Worm (Caenorhabditis elegans): ENCODE measurements around the gene str-163.

Gene str-163

DNA sequence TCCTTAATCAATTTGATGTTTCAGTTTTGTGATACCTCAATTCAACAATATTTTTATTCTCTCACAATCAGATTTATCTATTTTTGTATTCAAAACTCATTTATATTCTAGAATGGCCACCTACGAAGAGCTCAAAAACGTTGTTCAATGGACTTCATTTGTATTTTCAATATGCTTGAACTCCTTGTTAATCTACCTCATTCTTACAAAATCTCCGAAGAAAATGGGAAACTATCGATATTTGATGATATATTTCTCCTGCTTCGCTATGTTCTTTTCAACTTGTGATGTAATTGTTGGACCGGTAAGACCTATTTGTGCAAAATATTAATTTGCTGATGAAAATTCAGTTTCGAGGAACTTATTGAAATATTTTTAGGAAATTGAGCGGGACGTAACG is 6.6 kb downstream of the str-163 start, which contains the start of gene str-164:
Gene str-164 (plus strand): TSS at position 113 of the 400 bp plus-strand sequence.
- TF ChIP-seq fkh-6 (tag; optimal IDR thresholded peaks at IDR 0.05) (no peak), unc-3 (GFP tag; conservative IDR thresholded peaks at IDR 0.05) (no peak), unc-3 (tag; optimal IDR thresholded peaks at IDR 0.05) (no peak), madf-2 (tag; optimal IDR thresholded peaks at IDR 0.05) (no peak), hlh-13 (GFP tag; optimal IDR thresholded peaks at IDR 0.05) (no peak), ceh-22 (tag; optimal IDR thresholded peaks at IDR 0.05) (no peak), npax-4 (tag; optimal IDR thresholded peaks at IDR 0.05) (no peak), fax-1 (tag; optimal IDR thresholded peaks at IDR 0.05) (no peak), ceh-30 (tag; optimal IDR thresholded peaks at IDR 0.05) (no peak), che-1 (tag; optimal IDR thresholded peaks at IDR 0.05) (no peak), C38D4.7 (GFP tag; optimal IDR thresholded peaks at IDR 0.05) (no peak), elt-4 (tag; optimal IDR thresholded peaks at IDR 0.05) (no peak), K09A11.1 (tag; optimal IDR thresholded peaks at IDR 0.05; ENCODE audit: insufficient read depth) (no peak), pros-1 (tag; optimal IDR thresholded peaks at IDR 0.05) (no peak), ztf-16 (tag; optimal IDR thresholded peaks at IDR 0.05) (no peak), dmd-4 (tag; optimal IDR thresholded peaks at IDR 0.05; ENCODE audit: borderline replicate concordance) (no peak), nfya-1 (tag; optimal IDR thresholded peaks at IDR 0.05) (no peak), pag-3 (tag; optimal IDR thresholded peaks at IDR 0.05; ENCODE audit: borderline replicate concordance) (no peak), hlh-15 (tag; optimal IDR thresholded peaks at IDR 0.05) (no peak)

DNA sequence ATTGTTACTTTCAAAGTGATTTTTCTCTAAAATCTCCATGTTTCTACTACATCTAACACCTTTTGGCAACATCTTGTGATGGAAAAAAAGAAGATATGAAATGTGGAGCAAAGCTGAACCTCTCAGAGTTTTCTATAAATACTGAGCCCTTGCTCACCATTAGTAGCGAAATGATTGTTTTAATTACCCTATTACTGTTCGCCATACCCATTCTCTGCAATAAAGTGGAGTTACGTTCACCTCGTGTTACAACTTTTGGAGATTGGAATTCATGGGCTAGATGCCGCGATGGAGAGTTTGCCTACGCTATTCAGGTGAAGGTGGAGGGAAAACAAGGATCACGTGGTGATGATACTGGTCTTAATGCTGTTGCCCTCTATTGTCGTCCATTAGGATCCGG is 9.8 kb downstream of the str-163 start, which contains the start of gene txt-3:
Gene txt-3 (plus strand): TSS at position 125 of the 400 bp plus-strand sequence.
- TF ChIP-seq K09A11.1 (tag; optimal IDR thresholded peaks at IDR 0.05; ENCODE audit: insufficient read depth), result no peak
- TF ChIP-seq dmd-4 (tag; optimal IDR thresholded peaks at IDR 0.05; ENCODE audit: borderline replicate concordance), result no peak
- no peak for TF ChIP-seq che-1 (tag; optimal IDR thresholded peaks at IDR 0.05)
- no peak for TF ChIP-seq ceh-34 (tag; optimal IDR thresholded peaks at IDR 0.05)
- no peak for TF ChIP-seq pha-2 (tag; optimal IDR thresholded peaks at IDR 0.05)
- TF ChIP-seq ceh-31 (tag; optimal IDR thresholded peaks at IDR 0.05), result no peak
- no peak for TF ChIP-seq elt-2 (tag; optimal IDR thresholded peaks at IDR 0.05)
- no peak for TF ChIP-seq unc-55 (GFP tag; optimal IDR thresholded peaks at IDR 0.05)
- no peak for TF ChIP-seq mec-3 (tag; optimal IDR thresholded peaks at IDR 0.05; ENCODE audit: borderline replicate concordance)
- no peak for TF ChIP-seq nhr-11 (tag; optimal IDR thresholded peaks at IDR 0.05)
- TF ChIP-seq elt-4 (tag; optimal IDR thresholded peaks at IDR 0.05), result no peak
- TF ChIP-seq sox-4 (tag; optimal IDR thresholded peaks at IDR 0.05), result no peak
- TF ChIP-seq ceh-45 (GFP tag; IDR thresholded peaks at IDR 0.05), result no peak
- TF ChIP-seq Y22D7AL.16 (tag; optimal IDR thresholded peaks at IDR 0.05), result no peak
- TF ChIP-seq hlh-8 (tag; optimal IDR thresholded peaks at IDR 0.05), result no peak
- no peak for TF ChIP-seq odd-2 (tag; optimal IDR thresholded peaks at IDR 0.05)
- TF ChIP-seq nfya-1 (tag; optimal IDR thresholded peaks at IDR 0.05), result no peak
- no peak for TF ChIP-seq pha-4 (tag; optimal IDR thresholded peaks at IDR 0.05)
- no peak for TF ChIP-seq fax-1 (tag; optimal IDR thresholded peaks at IDR 0.05)
- no peak for TF ChIP-seq F13H6.1 (tag; optimal IDR thresholded peaks at IDR 0.05)

DNA sequence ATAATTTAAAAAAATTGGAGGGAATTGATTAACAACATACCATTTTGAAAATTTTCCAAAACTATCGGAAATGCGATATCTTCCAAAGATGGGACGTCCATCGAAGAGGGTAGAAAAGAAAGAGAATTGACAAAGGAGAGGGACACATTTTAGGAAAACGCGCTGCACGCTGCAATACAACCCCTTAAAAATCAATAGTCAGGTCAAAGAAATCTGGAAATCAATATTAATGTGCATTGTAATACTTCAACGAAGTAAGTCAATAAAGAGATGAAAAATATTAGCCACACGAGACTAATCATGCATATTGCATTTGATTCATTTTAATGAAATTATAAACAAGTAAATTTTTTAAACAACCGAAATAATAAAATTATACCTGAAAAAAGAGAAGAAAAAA is 15.4 kb downstream of the str-163 start, which contains the start of gene Y9C9A.13:
Gene Y9C9A.13 (minus strand): TSS at position 101 of the 400 bp plus-strand sequence.
- TF ChIP-seq odd-2 (tag; optimal IDR thresholded peaks at IDR 0.05), result no peak
- no peak for TF ChIP-seq ama-1 (optimal IDR thresholded peaks at IDR 0.05)
- TF ChIP-seq lim-6 (tag; optimal IDR thresholded peaks at IDR 0.05), result no peak
- TF ChIP-seq sox-4 (tag; optimal IDR thresholded peaks at IDR 0.05), result no peak
- TF ChIP-seq ceh-24 (tag; optimal IDR thresholded peaks at IDR 0.05), result no peak
- no peak for TF ChIP-seq madf-2 (tag; optimal IDR thresholded peaks at IDR 0.05)
- no peak for TF ChIP-seq pat-9 (tag; optimal IDR thresholded peaks at IDR 0.05)
- TF ChIP-seq Y22D7AL.16 (tag; optimal IDR thresholded peaks at IDR 0.05), result no peak
- no peak for TF ChIP-seq dmd-4 (tag; optimal IDR thresholded peaks at IDR 0.05; ENCODE audit: borderline replicate concordance)
- TF ChIP-seq pqm-1 (tag; optimal IDR thresholded peaks at IDR 0.05), result no peak
- TF ChIP-seq hlh-30 (tag; optimal IDR thresholded peaks at IDR 0.05; ENCODE audit: insufficient read depth), result no peak
- TF ChIP-seq ceh-19 (GFP tag; optimal IDR thresholded peaks at IDR 0.05), result no peak
- no peak for TF ChIP-seq eyg-1 (tag; optimal IDR thresholded peaks at IDR 0.05)
- TF ChIP-seq unc-86 (tag; optimal IDR thresholded peaks at IDR 0.05), result no peak
- no peak for TF ChIP-seq ceh-45 (GFP tag; IDR thresholded peaks at IDR 0.05)
- TF ChIP-seq pax-1 (tag; optimal IDR thresholded peaks at IDR 0.05), result no peak

Measured in whole organism, late embryonic.